Fruit fly (Drosophila melanogaster) whole organism, embryonic: Measurements from ENCODE around the gene CG13097.

ENCODE experiments used
- CG16813 ChIP-seq: fragments of 200-800 bp; sonication (Bioruptor generic); IDR thresholded peaks from 3 replicates; pipeline ENCODE4 v1.3.6; 2022; ENCODE audit warnings: missing biosample characterization, missing genetic modification characterization; ENCODE audit not compliant: partially characterized antibody
- CG8478 ChIP-seq: fragments of >200 bp; optimal IDR thresholded peaks from 2 replicates; lab custom pipeline; 2018
- CG9437 ChIP-seq: fragments of 200-800 bp; sonication (Bioruptor generic); optimal IDR thresholded peaks from 2 replicates; lab custom pipeline; 2018; ENCODE audit warnings: missing biosample characterization, mild to moderate bottlenecking, missing genetic modification characterization
- chif ChIP-seq, 2 experiments: fragments of 200-800 bp; sonication (Bioruptor generic); optimal IDR thresholded peaks; 3 replicates each; lab custom pipeline; 2016; ENCODE audit warnings: missing biosample characterization in 2 of 2, missing genetic modification characterization in 2 of 2

dm6 chr2L:8517256-8517694, 2.6 kb upstream of the CG13097 start, which contains the start of the genes mRpL51 and Uba4:
- TF ChIP-seq CG16813 (GFP tag; lab: Robert Waterston, UW), result peak; percentile 59; the same call in 2 of the 3 replicates
- no peak for TF ChIP-seq CG8478 (lab: Kevin White, UChicago)
- TF ChIP-seq CG9437 (GFP tag; lab: Kevin White, UChicago), result no peak
- peak in 1 of 2 experiments; percentile 18 for TF ChIP-seq chif (GFP tag; optimal IDR thresholded peaks at IDR 0.05; lab: Kevin White, UChicago)
